Worm (Caenorhabditis elegans) whole organism, L4 larva: ENCODE data around the gene col-8.

ENCODE experiments used
- F49E8.2 ChIP-seq: sonication (generic microtip); optimal IDR thresholded peaks from 2 replicates; lab custom pipeline; 2016; ENCODE audit warnings: missing compliant biosample characterization, mild to moderate bottlenecking, missing genetic modification characterization, borderline replicate concordance
- T26A8.4 ChIP-seq: fragments of 200-800 bp; sonication (Bioruptor generic); IDR thresholded peaks from 2 replicates; pipeline ENCODE4 v1.3.6; 2022; ENCODE audit warnings: missing genetic modification characterization, missing compliant biosample characterization
- Y5F2A.4 ChIP-seq: fragments of 200-800 bp; sonication (Bioruptor generic); optimal IDR thresholded peaks from 2 replicates; lab custom pipeline; 2018; ENCODE audit warnings: mild to moderate bottlenecking, missing genetic modification characterization, missing compliant biosample characterization
- ZK337.2 ChIP-seq: fragments of 200-800 bp; sonication (Bioruptor generic); IDR thresholded peaks from 2 replicates; pipeline ENCODE4 v1.3.6; 2022; ENCODE audit warnings: missing genetic modification reagents, missing genetic modification characterization, missing compliant biosample characterization
- ZK546.5 ChIP-seq, 2 experiments: sonication (generic microtip); optimal IDR thresholded peaks; 2 replicates each; lab custom pipeline; 2017; ENCODE audit warnings: missing biosample characterization in 2 of 2, missing genetic modification characterization in 2 of 2
- aha-1 ChIP-seq: fragments of 150-350 bp; peaks from one replicate; lab custom pipeline; 2014; ENCODE audit warnings: missing biosample characterization, missing genetic modification characterization
- arid-1 ChIP-seq: fragments of 200-800 bp; sonication (Bioruptor generic); conservative IDR thresholded peaks from 2 replicates; pipeline ENCODE4 v1.3.6; 2022; ENCODE audit warnings: missing genetic modification reagents, missing genetic modification characterization, missing compliant biosample characterization
- attf-4 ChIP-seq: sonication (generic microtip); optimal IDR thresholded peaks from 3 replicates; lab custom pipeline; 2017; ENCODE audit warnings: missing biosample characterization, missing genetic modification characterization
- ceh-44 ChIP-seq: fragments of 200-800 bp; sonication (Bioruptor generic); IDR thresholded peaks from 2 replicates; pipeline ENCODE4 v1.3.6; 2022; ENCODE audit warnings: missing genetic modification reagents, missing genetic modification characterization, missing compliant biosample characterization
- ces-1 ChIP-seq: fragments of 150-350 bp; sonication (generic microtip); optimal IDR thresholded peaks from 4 replicates; lab custom pipeline; 2014; ENCODE audit warnings: missing biosample characterization, missing genetic modification reagents, missing genetic modification characterization
- ctbp-1 ChIP-seq: fragments of 200-800 bp; sonication (Bioruptor generic); IDR thresholded peaks from 2 replicates; pipeline ENCODE4 v1.3.6; 2022; ENCODE audit warnings: missing genetic modification reagents, missing genetic modification characterization, missing compliant biosample characterization
- daf-19 ChIP-seq: fragments of 200-800 bp; sonication (Bioruptor generic); conservative IDR thresholded peaks from 2 replicates; pipeline ENCODE4 v1.3.6; 2022; ENCODE audit warnings: missing genetic modification characterization, missing compliant biosample characterization
- daf-8 ChIP-seq: fragments of 200-800 bp; sonication (Bioruptor generic); IDR thresholded peaks from 2 replicates; pipeline ENCODE4 v1.3.6; 2022; ENCODE audit warnings: missing genetic modification characterization, missing compliant biosample characterization
- duxl-1 ChIP-seq: sonication (generic microtip); optimal IDR thresholded peaks from 2 replicates; lab custom pipeline; 2016; ENCODE audit warnings: mild to moderate bottlenecking, missing genetic modification characterization, moderate library complexity, missing compliant biosample characterization; ENCODE audit not compliant: poor library complexity
- egl-43 ChIP-seq: fragments of 200-800 bp; sonication (Bioruptor generic); IDR thresholded peaks from 2 replicates; pipeline ENCODE4 v1.3.6; 2022; ENCODE audit warnings: missing genetic modification reagents, missing genetic modification characterization, missing compliant biosample characterization
- fkh-10 ChIP-seq: fragments of 150-350 bp; optimal IDR thresholded peaks from 2 replicates; lab custom pipeline; 2014; ENCODE audit warnings: missing biosample characterization, missing genetic modification reagents, missing genetic modification characterization
- hlh-30 ChIP-seq: sonication (generic microtip); optimal IDR thresholded peaks from 2 replicates; lab custom pipeline; 2017; ENCODE audit warnings: antibody characterized with exemption, mild to moderate bottlenecking, missing genetic modification characterization, missing compliant biosample characterization; ENCODE audit not compliant: insufficient read depth
- hmg-1.1 ChIP-seq: fragments of 200-800 bp; sonication (Bioruptor generic); IDR thresholded peaks from 2 replicates; pipeline ENCODE4 v1.3.6; 2022; ENCODE audit warnings: missing genetic modification reagents, missing genetic modification characterization, missing compliant biosample characterization
- lin-13 ChIP-seq: fragments of 150-350 bp; optimal IDR thresholded peaks from 2 replicates; lab custom pipeline; 2014; ENCODE audit warnings: missing biosample characterization, missing genetic modification reagents, missing genetic modification characterization
- madf-5 ChIP-seq, 2 experiments: fragments of 200-800 bp; sonication (Bioruptor generic); IDR thresholded peaks; 2 replicates each; pipeline ENCODE4 v1.3.6; 2022; ENCODE audit warnings: missing compliant biosample characterization in 2 of 2, missing genetic modification characterization in 2 of 2
- mes-2 ChIP-seq: sonication (generic microtip); optimal IDR thresholded peaks from 2 replicates; lab custom pipeline; 2016; ENCODE audit warnings: missing genotype, mild to moderate bottlenecking, missing genetic modification characterization, missing compliant biosample characterization; ENCODE audit not compliant: poor library complexity, severe bottlenecking
- nhr-111 ChIP-seq: fragments of 200-800 bp; sonication (Bioruptor generic); optimal IDR thresholded peaks from 2 replicates; lab custom pipeline; 2018; ENCODE audit warnings: mild to moderate bottlenecking, missing genetic modification characterization, missing compliant biosample characterization
- nhr-48 ChIP-seq: sonication (generic microtip); optimal IDR thresholded peaks from 2 replicates; lab custom pipeline; 2016; ENCODE audit warnings: mild to moderate bottlenecking, missing genetic modification characterization, missing compliant biosample characterization
- set-16 ChIP-seq: fragments of 200-800 bp; sonication (Bioruptor generic); IDR thresholded peaks from 2 replicates; pipeline ENCODE4 v1.3.6; 2022; ENCODE audit warnings: missing genetic modification reagents, missing genetic modification characterization, missing compliant biosample characterization
- snpc-1.2 ChIP-seq: fragments of 200-800 bp; sonication (Bioruptor generic); IDR thresholded peaks from 2 replicates; pipeline ENCODE4 v1.3.6; 2022; ENCODE audit warnings: missing genetic modification reagents, missing genetic modification characterization, missing compliant biosample characterization
- snpc-4 ChIP-seq: fragments of 150-350 bp; optimal IDR thresholded peaks from 2 replicates; lab custom pipeline; 2014; ENCODE audit warnings: missing biosample characterization, missing genetic modification characterization
- unc-62 ChIP-seq, 3 experiments: fragments of 150-350 bp in 1 of 3; sonication (generic microtip); optimal IDR thresholded peaks in 2 of 3; peaks in 1 of 3; 1 replicate in 1 of 3; 2 replicates in 2 of 3; lab custom pipeline; 2014 to 2017; ENCODE audit warnings: missing biosample characterization in 3 of 3, missing genetic modification characterization in 3 of 3, missing genetic modification reagents in 3 of 3, missing genotype in 1 of 3
- ztf-11 ChIP-seq: fragments of 150-350 bp; optimal IDR thresholded peaks from 2 replicates; lab custom pipeline; 2014; ENCODE audit warnings: missing biosample characterization, missing genetic modification characterization
- ztf-7 ChIP-seq: fragments of 150-350 bp; optimal IDR thresholded peaks from 2 replicates; lab custom pipeline; 2014; ENCODE audit warnings: missing biosample characterization, missing genetic modification characterization

col-8 gene

DNA sequence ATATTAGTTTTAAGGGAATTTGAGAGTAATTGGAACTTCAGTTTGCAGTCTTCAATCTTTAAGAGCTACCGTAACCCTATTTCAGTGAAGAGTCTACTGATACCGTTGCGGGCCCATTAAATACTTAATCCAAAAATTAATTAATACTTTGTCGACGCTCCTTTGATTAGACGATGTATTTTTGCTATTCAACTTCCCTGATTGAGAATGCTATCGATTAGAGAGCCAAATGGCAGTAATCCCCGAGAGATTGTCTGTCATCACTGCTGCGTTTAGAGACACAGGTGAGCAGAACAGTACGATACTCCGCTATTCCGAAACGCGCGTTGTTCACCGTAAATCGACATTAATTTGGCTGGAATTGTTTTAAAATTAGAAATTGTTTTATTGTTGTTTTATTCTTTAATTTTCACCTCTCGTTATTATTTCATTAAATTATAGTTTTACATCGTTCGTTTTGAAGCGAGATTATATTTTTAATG, 797 bp upstream of the col-8 start, which contains the start of gene rfl-1 (continued):
- TF ChIP-seq madf-5 (GFP tag; IDR thresholded peaks at IDR 0.05; lab: Robert Waterston, UW) (no peak), nhr-48 (tag; lab: Kevin White, UChicago) (no peak), T26A8.4 (GFP tag; lab: Robert Waterston, UW) (no peak), fkh-10 (no peak), Y5F2A.4 (GFP tag; lab: Kevin White, UChicago) (no peak), arid-1 (GFP tag; lab: Robert Waterston, UW) (no peak), ctbp-1 (GFP tag; lab: Robert Waterston, UW) (no peak), hmg-1.1 (GFP tag; lab: Robert Waterston, UW) (peak; percentile 25; the same call in 1 of the 2 replicates), ztf-11 (no peak), F49E8.2 (tag; lab: Kevin White, UChicago) (no peak), snpc-4 (tag; lab: Kevin White, UChicago) (no peak), daf-8 (no peak), ztf-7 (tag; lab: Kevin White, UChicago) (no peak), duxl-1 (tag; lab: Kevin White, UChicago) (no peak), attf-4 (tag; lab: Kevin White, UChicago) (no peak), mes-2 (tag; lab: Kevin White, UChicago) (peak; percentile 65), lin-13 (GFP tag; lab: Kevin White, UChicago) (no peak), ces-1 (GFP tag; lab: Kevin White, UChicago) (no peak)
- TF ChIP-seq, all 104 proteins: peak for 11

DNA sequence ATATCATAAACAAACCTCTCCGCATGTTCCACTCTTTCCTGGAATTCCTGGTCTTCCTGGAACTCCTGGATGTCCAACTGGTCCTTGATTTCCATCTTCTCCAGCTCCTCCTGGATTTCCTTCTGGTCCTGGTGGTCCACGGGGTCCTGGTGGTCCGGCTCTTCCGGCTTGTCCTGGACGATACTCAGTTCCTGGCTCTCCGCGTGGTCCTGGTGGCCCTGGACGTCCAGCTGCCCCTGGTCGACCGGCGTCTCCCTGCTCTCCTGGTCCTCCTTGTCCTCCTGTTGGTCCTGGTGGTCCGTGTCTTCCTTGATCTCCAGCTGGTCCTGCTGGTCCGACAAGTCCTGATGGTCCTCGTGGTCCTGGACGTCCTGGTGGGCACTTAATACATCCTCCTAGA, 676 bp downstream of the col-8 start:
- peak; percentile 11; the same call in 1 of the 2 replicates for TF ChIP-seq egl-43 (GFP tag; lab: Robert Waterston, UW)
- peak; percentile 96 for TF ChIP-seq set-16
- TF ChIP-seq ceh-44, result no peak
- TF ChIP-seq hlh-30 (tag; lab: Kevin White, UChicago), result no peak
- peak; percentile 73 for TF ChIP-seq aha-1 (tag; lab: Kevin White, UChicago)
- no peak for TF ChIP-seq nhr-111 (GFP tag; lab: Kevin White, UChicago)

DNA sequence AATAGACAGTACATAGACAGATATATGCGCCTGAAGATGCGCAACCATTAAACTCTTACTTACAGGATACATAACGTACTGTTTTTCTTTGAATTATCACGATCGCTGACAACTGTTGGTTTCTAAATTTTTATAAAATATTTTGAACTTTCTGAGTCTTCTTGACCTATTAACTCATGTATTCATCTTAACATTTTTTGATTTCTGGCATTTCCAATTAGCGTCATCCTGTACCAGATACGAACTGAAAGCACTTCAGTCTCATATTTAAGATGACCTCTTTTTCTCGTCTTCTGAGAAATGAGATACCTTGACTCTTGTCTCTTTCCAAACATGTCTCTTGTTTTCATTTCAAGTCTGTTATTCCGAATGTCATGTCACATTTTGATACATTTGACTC, 6.6 kb downstream of the col-8 start:
- TF ChIP-seq ZK546.5 (tag; optimal IDR thresholded peaks at IDR 0.05; lab: Kevin White, UChicago) (no peak), snpc-1.2 (no peak), unc-62 (GFP tag; optimal IDR thresholded peaks at IDR 0.05 in 1 of 2; lab: Kevin White, UChicago) (peak in 1 of 2 experiments; percentile 95), unc-62 (tag; optimal IDR thresholded peaks at IDR 0.05; lab: Kevin White, UChicago) (no peak)

DNA sequence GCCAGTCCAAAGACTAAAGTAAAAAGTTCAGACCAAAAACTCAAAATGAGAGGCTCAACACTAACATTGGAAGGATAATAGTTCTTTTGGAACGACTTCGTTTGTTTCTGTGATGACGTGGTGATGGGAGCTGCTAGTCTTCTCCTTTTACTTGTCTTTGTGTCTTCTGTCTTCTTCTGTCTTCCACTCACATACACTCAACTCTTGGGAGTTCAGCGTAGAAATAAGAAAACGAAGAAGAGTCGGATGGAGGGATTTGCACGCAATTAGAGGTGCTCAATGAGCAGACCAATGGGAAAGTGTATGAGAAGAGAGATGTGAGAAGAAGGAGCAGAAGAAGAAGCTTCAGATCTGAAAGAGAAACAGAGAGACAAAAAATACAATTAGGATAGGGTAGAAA, 8.3 kb downstream of the col-8 start:
- peak in 1 of 2 experiments; percentile 79 for TF ChIP-seq unc-62 (GFP tag; optimal IDR thresholded peaks at IDR 0.05 in 1 of 2; lab: Kevin White, UChicago)
- no peak for TF ChIP-seq unc-62 (tag; optimal IDR thresholded peaks at IDR 0.05; lab: Kevin White, UChicago)
- TF ChIP-seq ZK337.2 (GFP tag; lab: Robert Waterston, UW), result no peak

DNA sequence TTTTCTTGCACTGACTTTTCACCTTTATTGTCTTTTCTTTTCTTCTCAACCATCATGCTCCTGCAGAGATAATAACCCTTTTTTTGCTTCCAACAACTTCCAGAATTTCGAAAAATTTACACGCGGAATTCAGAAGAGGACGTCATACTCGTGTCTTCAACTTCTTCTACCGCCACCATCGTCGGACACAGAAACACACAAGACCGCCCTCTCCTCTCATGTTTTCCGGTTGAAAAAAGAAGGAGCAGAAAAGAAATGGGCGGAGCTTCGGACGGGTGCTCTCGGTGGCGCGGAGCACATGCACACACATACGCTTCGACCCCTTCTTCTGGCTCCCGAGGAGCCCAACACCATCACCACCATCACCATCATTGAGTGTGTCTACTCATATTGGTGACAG, 11.6 kb downstream of the col-8 start, which contains the start of gene lgc-38:
lgc-38 (plus strand) TSS at position 301 of the 400 bp plus-strand sequence.
- peak; percentile 5 for TF ChIP-seq hlh-30 (tag; lab: Kevin White, UChicago)
- no peak for TF ChIP-seq ztf-11

DNA sequence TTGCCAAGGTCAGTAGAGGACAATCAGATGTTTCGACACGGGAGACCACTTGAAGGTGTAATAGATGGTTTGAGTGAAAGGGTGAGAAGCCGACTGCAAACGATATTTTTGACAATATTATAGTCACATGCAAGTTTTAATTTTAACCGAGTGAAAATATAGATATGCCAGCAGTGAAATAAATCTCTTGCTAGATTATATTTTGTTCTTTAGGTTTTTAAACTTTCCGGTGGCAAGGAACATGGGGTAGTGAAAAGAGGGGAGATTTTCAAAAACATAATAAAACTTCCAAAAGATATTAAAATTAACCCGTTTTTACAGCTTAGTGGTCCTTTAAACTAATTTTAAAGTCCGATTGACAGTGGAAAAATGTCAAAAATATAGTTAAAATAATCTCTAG, 15.1 kb downstream of the col-8 start, which contains the start of gene C06E8.5:
C06E8.5 (minus strand) TSS at position 101 of the 400 bp plus-strand sequence.
- TF ChIP-seq daf-19 (no peak), aha-1 (tag; lab: Kevin White, UChicago) (peak; percentile 21), hlh-30 (tag; lab: Kevin White, UChicago) (peak; percentile 7)
